Worm (Caenorhabditis elegans): Measurements from ENCODE around the gene C39E6.2.

Gene C39E6.2

DNA sequence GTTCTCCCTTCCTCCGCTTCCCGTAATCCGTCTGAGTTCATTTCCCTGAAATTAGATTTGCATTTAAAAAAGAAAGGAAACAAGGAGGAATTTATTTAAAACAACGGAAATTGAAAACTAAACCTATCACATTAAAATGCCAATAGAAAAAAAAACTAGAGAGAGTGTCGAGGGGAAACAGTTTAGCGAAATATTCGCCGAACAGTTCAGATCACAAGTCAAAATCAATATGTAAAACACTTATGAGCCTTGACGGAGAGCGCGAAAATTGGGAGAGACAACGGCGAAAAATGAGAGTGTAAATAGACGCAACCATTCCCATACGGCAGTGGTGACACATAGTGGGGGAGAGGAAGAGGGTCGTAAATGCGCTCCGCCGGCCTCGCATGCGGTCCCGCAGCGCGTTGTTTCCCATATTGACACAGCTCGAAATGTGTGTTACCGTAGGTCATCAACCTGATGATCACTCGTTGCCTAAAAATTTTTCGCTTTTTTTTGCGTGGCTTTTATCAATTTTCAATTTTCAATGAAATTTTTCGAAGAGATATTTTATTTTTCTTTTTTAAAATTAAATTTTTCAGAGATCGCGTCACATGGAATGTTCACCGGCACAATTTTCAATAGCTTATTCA, 43.1 kb downstream of the C39E6.2 start, which contains the start of the genes dnj-14 and glit-1 (continued):
- TF ChIP-seq ZK546.5 (tag; optimal IDR thresholded peaks at IDR 0.05) (no peak), eor-1 (tag; optimal IDR thresholded peaks at IDR 0.05) (no peak), nhr-67 (tag; optimal IDR thresholded peaks at IDR 0.05) (no peak), daf-12 (tag; optimal IDR thresholded peaks at IDR 0.05) (no peak), sea-2 (GFP tag; optimal IDR thresholded peaks at IDR 0.05) (no peak), elt-3 (tag; optimal IDR thresholded peaks at IDR 0.05) (peak in 1 of 3 experiments; percentile 35), ama-1 (optimal IDR thresholded peaks at IDR 0.05) (peak; percentile 28), ceh-16 (tag; optimal IDR thresholded peaks at IDR 0.05) (no peak), nhr-25 (tag; optimal IDR thresholded peaks at IDR 0.05) (peak; percentile 96), ceh-9 (tag; optimal IDR thresholded peaks at IDR 0.05) (no peak)

DNA sequence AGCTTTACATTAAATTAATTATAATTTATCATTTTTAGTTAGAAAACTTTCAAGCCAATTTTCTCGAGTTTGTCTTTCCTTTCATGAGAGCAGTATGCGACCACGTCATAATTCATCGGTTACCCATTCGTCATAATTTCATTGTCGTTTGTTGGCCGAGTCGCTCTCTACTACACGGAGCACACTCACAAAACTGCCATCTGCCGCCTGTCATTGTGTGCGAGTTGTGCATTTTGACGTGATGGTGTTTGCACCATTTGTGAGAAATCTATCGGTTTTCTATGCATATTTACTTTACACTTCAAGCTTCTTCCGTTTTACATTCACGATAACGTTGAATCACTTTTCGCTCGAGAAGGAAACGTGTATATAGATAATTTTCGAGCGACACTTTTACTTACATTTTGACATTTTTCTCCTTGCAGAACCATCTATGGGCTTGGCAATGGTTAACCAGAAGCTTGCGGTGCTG, 48.1 kb downstream of the C39E6.2 start, which contains the start of gene dhhc-10:
TSS of gene dhhc-10 (plus strand) at position 422 of the 472 bp plus-strand sequence.
- TF ChIP-seq jun-1 (tag; optimal IDR thresholded peaks at IDR 0.05) (peak; percentile 61), elt-2 (tag; optimal IDR thresholded peaks at IDR 0.05) (peak; percentile 88), fkh-10 (GFP tag; optimal IDR thresholded peaks at IDR 0.05) (no peak), lin-39 (tag; optimal IDR thresholded peaks at IDR 0.05) (peak; percentile 5), nfya-1 (tag; optimal IDR thresholded peaks at IDR 0.05; ENCODE audit: insufficient read depth) (peak; percentile 48), hmg-11 (tag; optimal IDR thresholded peaks at IDR 0.05) (peak; percentile 17), ceh-28 (tag; optimal IDR thresholded peaks at IDR 0.05) (no peak), aly-2 (tag; optimal IDR thresholded peaks at IDR 0.05) (no peak), lin-15B (tag; optimal IDR thresholded peaks at IDR 0.05) (peak; percentile 41), pha-4 (tag; optimal IDR thresholded peaks at IDR 0.05) (peak; percentile 93), nhr-43 (tag; optimal IDR thresholded peaks at IDR 0.05; ENCODE audit: poor library complexity, severe bottlenecking) (peak; percentile 3), skn-1 (tag; optimal IDR thresholded peaks at IDR 0.05) (peak; percentile 52), R02D3.7 (tag; optimal IDR thresholded peaks at IDR 0.05) (no peak), lsy-12 (tag; optimal IDR thresholded peaks at IDR 0.05) (peak; percentile 32), snpc-4 (tag; optimal IDR thresholded peaks at IDR 0.05) (peak; percentile 27), pqm-1 (tag; optimal IDR thresholded peaks at IDR 0.05) (peak; percentile 62), tbx-2 (tag; optimal IDR thresholded peaks at IDR 0.05) (no peak)

DNA sequence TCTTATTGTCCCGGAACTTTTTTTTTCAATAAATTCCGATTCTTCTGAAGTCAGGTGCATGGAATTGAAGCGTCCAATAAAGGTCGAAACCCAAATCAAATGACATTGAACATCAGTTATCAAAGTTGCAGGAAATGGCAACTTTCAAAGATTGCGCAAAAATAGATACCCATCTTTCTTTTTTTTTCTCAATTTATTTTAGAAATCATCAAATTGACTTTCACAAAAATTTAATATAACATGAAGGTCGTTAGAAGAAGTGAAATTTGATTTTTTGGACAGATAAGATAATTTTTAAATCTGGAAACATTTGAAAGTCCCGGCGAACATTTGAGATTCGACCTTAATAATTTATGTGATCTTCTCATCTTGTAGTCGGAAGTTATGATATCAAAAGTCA, 49.3 kb downstream of the C39E6.2 start:
- TF ChIP-seq lin-15B (tag; optimal IDR thresholded peaks at IDR 0.05), result no peak
- peak; percentile 39 for TF ChIP-seq elt-1 (tag; optimal IDR thresholded peaks at IDR 0.05)

DNA sequence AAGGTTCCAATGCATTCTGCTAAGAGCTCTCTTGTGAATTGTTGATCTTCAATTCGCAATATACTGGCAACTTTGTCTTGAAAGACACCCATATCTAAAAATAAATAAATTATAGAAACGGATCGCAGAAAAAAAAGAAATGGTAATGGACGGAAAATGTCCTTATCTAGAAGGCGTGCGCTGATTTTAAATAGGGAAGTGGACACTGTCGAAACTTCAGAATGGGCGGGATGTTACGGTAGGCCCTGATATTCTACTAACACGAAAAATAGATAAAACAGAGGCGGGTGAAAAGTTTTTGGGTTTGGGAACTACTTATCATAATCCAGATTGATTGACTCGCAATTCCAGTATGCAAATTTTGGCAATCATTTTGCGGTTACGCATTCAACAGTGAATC, 50.0 kb downstream of the C39E6.2 start, which contains the start of gene aqp-8:
TSS of gene aqp-8 (minus strand) at position 101 of the 400 bp plus-strand sequence.
- no peak for TF ChIP-seq ceh-28 (tag; optimal IDR thresholded peaks at IDR 0.05)
- no peak for TF ChIP-seq fkh-10 (GFP tag; optimal IDR thresholded peaks at IDR 0.05)
- TF ChIP-seq eor-1 (tag; optimal IDR thresholded peaks at IDR 0.05), result no peak
- no peak for TF ChIP-seq daf-12 (tag; optimal IDR thresholded peaks at IDR 0.05)
- TF ChIP-seq nhr-77 (tag; optimal IDR thresholded peaks at IDR 0.05), result no peak
- no peak for TF ChIP-seq pha-4 (tag; optimal IDR thresholded peaks at IDR 0.05)
- TF ChIP-seq lin-15B (tag; optimal IDR thresholded peaks at IDR 0.05), result no peak
- no peak for TF ChIP-seq mml-1 (tag; optimal IDR thresholded peaks at IDR 0.05)
- TF ChIP-seq elt-3 (tag; optimal IDR thresholded peaks at IDR 0.05), result no peak
- TF ChIP-seq nhr-25 (tag; optimal IDR thresholded peaks at IDR 0.05), result no peak
- no peak for TF ChIP-seq tbx-2 (tag; optimal IDR thresholded peaks at IDR 0.05)
- TF ChIP-seq elt-1 (tag; optimal IDR thresholded peaks at IDR 0.05), result no peak
- TF ChIP-seq nhr-43 (tag; optimal IDR thresholded peaks at IDR 0.05; ENCODE audit: poor library complexity, severe bottlenecking), result no peak
- TF ChIP-seq egl-5 (tag; optimal IDR thresholded peaks at IDR 0.05), result no peak
- TF ChIP-seq unc-39 (tag; optimal IDR thresholded peaks at IDR 0.05), result no peak
- TF ChIP-seq mdl-1 (tag; optimal IDR thresholded peaks at IDR 0.05), result no peak
